Worm (Caenorhabditis elegans) whole organism, early embryonic: Measurements from ENCODE around the gene T07D4.5.

Experiments
- ama-1 ChIP-seq: fragments of 150-350 bp; optimal IDR thresholded peaks from 2 replicates; lab custom pipeline; 2014
- tbx-37 ChIP-seq: fragments of 200-800 bp; sonication (Bioruptor generic); conservative IDR thresholded peaks from 2 replicates; pipeline ENCODE4 v1.3.6; 2022; ENCODE audit warnings: missing genetic modification reagents, missing genetic modification characterization, missing compliant biosample characterization

DNA sequence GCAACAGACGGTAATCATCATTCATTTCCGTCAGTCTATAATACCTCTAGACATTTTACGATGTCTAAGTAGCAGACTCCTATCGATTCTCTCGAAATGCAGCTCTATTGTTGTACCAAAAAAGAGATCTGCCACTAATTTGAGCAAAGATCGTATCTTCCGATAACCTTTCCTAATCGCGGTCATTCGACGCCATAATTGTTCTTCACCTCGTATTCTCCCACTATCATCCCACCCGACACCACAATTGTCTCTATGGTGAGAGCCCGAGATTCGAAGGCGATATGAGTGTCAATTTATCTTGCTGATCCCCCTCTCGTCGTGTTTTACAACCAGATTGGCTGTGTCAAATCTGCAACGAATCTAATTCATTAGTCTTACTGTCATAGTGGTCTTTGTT lies 11.3 kb upstream of the T07D4.5 start:
- no peak for TF ChIP-seq ama-1 (lab: Kevin White, UChicago)
- no peak for TF ChIP-seq tbx-37
